Fruit fly (Drosophila melanogaster) whole organism, prepupa: Measurements from ENCODE around the gene g.

Source experiments
- Blimp-1 ChIP-seq: fragments of 200-800 bp; sonication (Bioruptor generic); optimal IDR thresholded peaks from 3 replicates; lab custom pipeline; 2017; ENCODE audit warnings: missing biosample characterization, missing genetic modification characterization, mild to moderate bottlenecking, moderate library complexity, missing genetic modification reagents
- CG10631 ChIP-seq: fragments of 200-800 bp; sonication (Bioruptor generic); optimal IDR thresholded peaks from 2 replicates; lab custom pipeline; 2016; ENCODE audit warnings: missing biosample characterization, missing genetic modification characterization
- CG11762 ChIP-seq: fragments of 200-800 bp; sonication (Bioruptor generic); optimal IDR thresholded peaks from 3 replicates; lab custom pipeline; 2016; ENCODE audit warnings: missing biosample characterization, missing genetic modification characterization; ENCODE audit not compliant: insufficient read depth
- CG16779 ChIP-seq: fragments of 200-800 bp; sonication (Bioruptor generic); optimal IDR thresholded peaks from 3 replicates; lab custom pipeline; 2017; ENCODE audit warnings: missing biosample characterization, mild to moderate bottlenecking, missing genetic modification characterization
- CG3032 ChIP-seq: fragments of 200-800 bp; optimal IDR thresholded peaks from 2 replicates; lab custom pipeline; 2019; ENCODE audit warnings: missing biosample characterization, mild to moderate bottlenecking, missing genetic modification characterization, moderate library complexity
- CG6854 ChIP-seq: fragments of 200-800 bp; sonication (Bioruptor generic); optimal IDR thresholded peaks from 2 replicates; lab custom pipeline; 2017; ENCODE audit warnings: missing biosample characterization, mild to moderate bottlenecking, missing genetic modification characterization
- Met ChIP-seq: fragments of 200-800 bp; sonication (Bioruptor generic); optimal IDR thresholded peaks from 3 replicates; lab custom pipeline; 2016; ENCODE audit warnings: missing biosample characterization, missing genetic modification characterization
- achi ChIP-seq: fragments of 200-800 bp; sonication (Bioruptor generic); optimal IDR thresholded peaks from 3 replicates; lab custom pipeline; 2016; ENCODE audit warnings: missing biosample characterization, missing genetic modification characterization
- acj6 ChIP-seq: fragments of 200-800 bp; sonication (Bioruptor generic); optimal IDR thresholded peaks from 3 replicates; lab custom pipeline; 2016; ENCODE audit warnings: missing biosample characterization, missing genetic modification characterization
- lz ChIP-seq: fragments of 200-800 bp; sonication (Bioruptor generic); optimal IDR thresholded peaks from 3 replicates; lab custom pipeline; 2016; ENCODE audit warnings: missing biosample characterization, missing genetic modification characterization
- topi ChIP-seq: fragments of 200-800 bp; sonication (Bioruptor generic); optimal IDR thresholded peaks from 3 replicates; lab custom pipeline; 2016; ENCODE audit warnings: missing biosample characterization, missing genetic modification characterization

DNA sequence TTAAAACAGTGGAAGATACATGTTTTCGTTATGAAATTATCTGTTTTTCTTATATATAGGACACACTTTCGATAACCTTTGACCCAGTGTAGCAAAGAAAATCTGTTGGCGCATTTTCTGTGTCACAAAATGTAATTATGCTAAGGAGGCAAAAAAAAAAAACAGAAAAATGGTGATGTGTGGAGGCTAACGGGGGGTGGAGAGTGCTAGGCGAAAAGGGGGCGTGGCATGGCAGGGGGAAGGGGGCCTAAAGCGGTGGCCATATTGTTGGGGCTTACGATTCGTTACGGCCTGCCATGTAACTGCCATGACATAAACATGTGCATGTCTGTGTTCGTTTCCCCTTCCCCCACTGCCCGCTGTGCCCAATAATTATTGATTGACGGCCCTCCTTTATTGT is 29.1 kb upstream of the g start:
- no peak for TF ChIP-seq Blimp-1 (GFP tag; lab: Kevin White, UChicago)
- TF ChIP-seq Met (GFP tag; lab: Kevin White, UChicago), result no peak
- no peak for TF ChIP-seq CG6854 (GFP tag; lab: Kevin White, UChicago)
- TF ChIP-seq achi (GFP tag; lab: Kevin White, UChicago), result no peak
- no peak for TF ChIP-seq CG10631 (GFP tag; lab: Kevin White, UChicago)
- no peak for TF ChIP-seq lz (GFP tag; lab: Kevin White, UChicago)
- TF ChIP-seq acj6 (GFP tag; lab: Kevin White, UChicago), result no peak
- TF ChIP-seq CG11762 (GFP tag; lab: Kevin White, UChicago), result no peak
- TF ChIP-seq CG3032 (tag; lab: Kevin White, UChicago), result no peak
- no peak for TF ChIP-seq CG16779
- TF ChIP-seq topi (GFP tag; lab: Kevin White, UChicago), result no peak
